Worm (Caenorhabditis elegans): Measurements from ENCODE around the gene col-78.

Gene col-78

DNA sequence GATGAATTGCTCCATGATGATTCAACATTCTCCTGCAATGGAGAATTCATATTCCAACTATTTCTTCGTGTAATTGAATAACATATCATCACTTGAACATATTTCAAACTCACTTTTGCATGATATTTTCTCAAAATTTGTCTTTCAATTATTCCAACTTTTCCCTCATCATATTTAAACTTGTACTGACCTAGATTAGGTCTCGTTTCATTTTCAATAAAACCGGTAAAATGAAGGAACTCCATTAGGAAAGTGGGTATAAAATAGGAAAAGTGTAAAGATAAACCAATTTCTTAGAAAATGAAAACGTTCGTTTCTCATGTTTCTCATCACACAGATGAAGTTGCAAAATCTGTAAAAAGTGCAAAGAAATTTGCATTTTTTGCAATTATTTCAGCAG, at the start of gene col-78:
Gene col-78, plus strand, starts transcription at position 301 of the 400 bp plus-strand sequence.
- TF ChIP-seq nfya-1 (tag; optimal IDR thresholded peaks at IDR 0.05; ENCODE audit: insufficient read depth), result no peak
- TF ChIP-seq mml-1 (tag; optimal IDR thresholded peaks at IDR 0.05), result no peak
- TF ChIP-seq nhr-237 (tag; optimal IDR thresholded peaks at IDR 0.05), result no peak
- TF ChIP-seq nhr-11 (tag; optimal IDR thresholded peaks at IDR 0.05), result no peak
- TF ChIP-seq nhr-25 (tag; optimal IDR thresholded peaks at IDR 0.05), result no peak
- TF ChIP-seq sea-2 (GFP tag; optimal IDR thresholded peaks at IDR 0.05), result no peak
- TF ChIP-seq pqm-1 (tag; optimal IDR thresholded peaks at IDR 0.05), result no peak
- no peak for TF ChIP-seq skn-1 (tag; optimal IDR thresholded peaks at IDR 0.05)
- TF ChIP-seq lin-39 (tag; optimal IDR thresholded peaks at IDR 0.05), result no peak
- TF ChIP-seq daf-12 (tag; optimal IDR thresholded peaks at IDR 0.05), result no peak
- no peak for TF ChIP-seq lin-15B (tag; optimal IDR thresholded peaks at IDR 0.05)

- TF ChIP-seq egl-27 (tag; optimal IDR thresholded peaks at IDR 0.05) (no peak), ceh-16 (tag; optimal IDR thresholded peaks at IDR 0.05) (no peak), ama-1 (optimal IDR thresholded peaks at IDR 0.05) (no peak), nhr-43 (tag; optimal IDR thresholded peaks at IDR 0.05; ENCODE audit: poor library complexity, severe bottlenecking) (no peak), nhr-67 (tag; optimal IDR thresholded peaks at IDR 0.05) (no peak), lin-15B (tag; optimal IDR thresholded peaks at IDR 0.05) (no peak), elt-1 (tag; optimal IDR thresholded peaks at IDR 0.05) (no peak), elt-2 (tag; optimal IDR thresholded peaks at IDR 0.05) (no peak), ceh-82 (tag; optimal IDR thresholded peaks at IDR 0.05) (no peak)
Observed at ce11 chrII:9107095-9107769, 45.1 kb upstream of the col-78 start, which contains the start of gene dyrb-1. Gene dyrb-1 (minus strand): TSS chrII:9107145.

- no peak for TF ChIP-seq ceh-28 (tag; optimal IDR thresholded peaks at IDR 0.05)
- TF ChIP-seq unc-62 (GFP tag; optimal IDR thresholded peaks at IDR 0.05), result no peak
- TF ChIP-seq zag-1 (tag; optimal IDR thresholded peaks at IDR 0.05), result no peak
- TF ChIP-seq nhr-25 (tag; optimal IDR thresholded peaks at IDR 0.05), result peak; percentile 16
- peak; percentile 35 for TF ChIP-seq lin-15B (tag; optimal IDR thresholded peaks at IDR 0.05)
- TF ChIP-seq skn-1 (tag; optimal IDR thresholded peaks at IDR 0.05), result peak; percentile 28
- TF ChIP-seq lin-39 (tag; optimal IDR thresholded peaks at IDR 0.05), result peak; percentile 15
- TF ChIP-seq eor-1 (tag; optimal IDR thresholded peaks at IDR 0.05), result no peak
- no peak for TF ChIP-seq nhr-12 (tag; optimal IDR thresholded peaks at IDR 0.05)
- TF ChIP-seq nhr-67 (tag; optimal IDR thresholded peaks at IDR 0.05), result no peak
- TF ChIP-seq R02D3.7 (tag; optimal IDR thresholded peaks at IDR 0.05), result no peak
- peak; percentile 50 for TF ChIP-seq nfya-1 (tag; optimal IDR thresholded peaks at IDR 0.05; ENCODE audit: insufficient read depth)
- no peak for TF ChIP-seq pqm-1 (tag; optimal IDR thresholded peaks at IDR 0.05)
- peak; percentile 45 for TF ChIP-seq pha-4 (tag; optimal IDR thresholded peaks at IDR 0.05)
- TF ChIP-seq ceh-16 (tag; optimal IDR thresholded peaks at IDR 0.05), result no peak
Observed at ce11 chrII:9108443-9108842, 43.9 kb upstream of the col-78 start, which contains the start of gene dnj-23. Gene dnj-23 (minus strand): TSS chrII:9108600.

DNA sequence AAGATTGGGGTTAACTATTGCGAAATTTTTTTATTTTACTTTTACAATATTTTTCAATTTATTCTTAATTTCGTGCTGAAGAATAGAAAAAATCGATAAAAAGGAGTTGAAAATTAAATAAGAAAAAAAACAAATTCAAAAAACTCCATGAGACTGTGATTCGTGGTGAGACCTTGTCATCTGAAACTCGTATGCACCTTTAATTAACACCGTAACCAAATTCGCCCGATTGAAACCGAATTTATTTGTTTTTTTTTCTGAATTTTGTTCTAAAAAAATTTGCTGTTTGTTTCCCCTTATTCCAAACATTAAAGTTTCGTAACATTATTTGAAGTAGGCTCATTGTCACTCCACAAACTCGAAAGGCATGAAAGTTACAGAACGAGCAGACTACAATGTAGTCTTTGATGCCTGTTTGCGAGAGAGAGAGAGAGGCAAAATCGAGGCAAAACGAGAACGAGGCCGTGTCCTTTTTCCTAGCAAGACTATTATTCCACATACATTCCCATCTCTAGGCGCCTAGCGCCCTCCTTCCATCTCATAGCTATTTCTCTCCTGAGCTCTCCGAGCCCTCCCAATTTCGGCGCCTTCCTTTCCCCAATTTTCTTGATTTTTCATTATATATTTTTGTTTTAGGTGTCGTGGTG, 43.3 kb upstream of the col-78 start, which contains the start of gene T24H10.4:
Gene T24H10.4, plus strand, starts transcription at position 630 of the 647 bp plus-strand sequence.
- no peak for TF ChIP-seq nhr-43 (tag; optimal IDR thresholded peaks at IDR 0.05; ENCODE audit: poor library complexity, severe bottlenecking)
- TF ChIP-seq nhr-23 (tag; optimal IDR thresholded peaks at IDR 0.05), result no peak
- peak; percentile 35 for TF ChIP-seq hmg-11 (tag; optimal IDR thresholded peaks at IDR 0.05)
- no peak for TF ChIP-seq nhr-237 (tag; optimal IDR thresholded peaks at IDR 0.05)
- peak; percentile 3 for TF ChIP-seq skn-1 (tag; optimal IDR thresholded peaks at IDR 0.05)
- TF ChIP-seq nfya-1 (tag; optimal IDR thresholded peaks at IDR 0.05; ENCODE audit: insufficient read depth), result peak; percentile 26
- TF ChIP-seq aly-2 (tag; optimal IDR thresholded peaks at IDR 0.05), result no peak
- TF ChIP-seq lin-39 (tag; optimal IDR thresholded peaks at IDR 0.05), result peak; percentile 72
- no peak for TF ChIP-seq fos-1 (tag; optimal IDR thresholded peaks at IDR 0.05)
- no peak for TF ChIP-seq ama-1 (optimal IDR thresholded peaks at IDR 0.05)
- TF ChIP-seq eor-1 (tag; optimal IDR thresholded peaks at IDR 0.05), result no peak
- no peak for TF ChIP-seq lsy-12 (tag; optimal IDR thresholded peaks at IDR 0.05)

- TF ChIP-seq elt-2 (tag; optimal IDR thresholded peaks at IDR 0.05) (peak; percentile 37), aly-2 (tag; optimal IDR thresholded peaks at IDR 0.05) (no peak), pqm-1 (tag; optimal IDR thresholded peaks at IDR 0.05) (peak; percentile 59), nhr-25 (tag; optimal IDR thresholded peaks at IDR 0.05) (no peak)
Observed at ce11 chrII:9111471-9112016, 40.8 kb upstream of the col-78 start.
